Worm (Caenorhabditis elegans) whole organism, L1 larva: ENCODE measurements around the gene Y15E3A.4.

ENCODE experiments used
- C16A3.4 ChIP-seq: fragments of 150-350 bp; optimal IDR thresholded peaks from 2 replicates; lab custom pipeline; 2014; ENCODE audit warnings: missing biosample characterization, missing genetic modification characterization
- C34B4.2 ChIP-seq: sonication (generic microtip); optimal IDR thresholded peaks from 2 replicates; lab custom pipeline; 2017; ENCODE audit warnings: mild to moderate bottlenecking, missing genetic modification characterization, missing compliant biosample characterization
- alr-1 ChIP-seq: fragments of 200-800 bp; sonication (Bioruptor generic); optimal IDR thresholded peaks from 2 replicates; lab custom pipeline; 2018; ENCODE audit warnings: borderline replicate concordance, mild to moderate bottlenecking, missing genetic modification characterization, missing compliant biosample characterization
- ama-1 ChIP-seq: fragments of 150-350 bp; optimal IDR thresholded peaks from 2 replicates; lab custom pipeline; 2014
- blmp-1 ChIP-seq: fragments of 150-350 bp; optimal IDR thresholded peaks from 2 replicates; lab custom pipeline; 2014; ENCODE audit warnings: missing biosample characterization, missing genetic modification characterization
- ceh-63 ChIP-seq: fragments of 200-800 bp; sonication (Bioruptor generic); optimal IDR thresholded peaks from 2 replicates; lab custom pipeline; 2018; ENCODE audit warnings: mild to moderate bottlenecking, missing genetic modification characterization, missing compliant biosample characterization
- ceh-82 ChIP-seq, 3 experiments: fragments of 150-350 bp in 1 of 3; sonication (generic microtip) in 2 of 3; optimal IDR thresholded peaks; 2 replicates each; lab custom pipeline; 2014 to 2017; ENCODE audit warnings: missing biosample characterization in 3 of 3, missing genetic modification characterization in 3 of 3
- ceh-90 ChIP-seq: sonication (generic microtip); optimal IDR thresholded peaks from 2 replicates; lab custom pipeline; 2016; ENCODE audit warnings: missing genetic modification characterization, missing compliant biosample characterization
- dsc-1 ChIP-seq: sonication (generic microtip); optimal IDR thresholded peaks from 2 replicates; lab custom pipeline; 2016; ENCODE audit warnings: mild to moderate bottlenecking, missing genetic modification characterization, missing compliant biosample characterization
- efl-1 ChIP-seq, 4 experiments: fragments of 150-350 bp; optimal IDR thresholded peaks in 3 of 4; peaks in 1 of 4; 1 replicate in 1 of 4; 2 replicates in 3 of 4; lab custom pipeline; 2014; ENCODE audit warnings: missing biosample characterization in 2 of 4, missing genetic modification characterization in 2 of 4, missing genetic modification reagents in 2 of 4
- efl-3 ChIP-seq: fragments of 200-800 bp; sonication (Bioruptor generic); optimal IDR thresholded peaks from 2 replicates; lab custom pipeline; 2018; ENCODE audit warnings: mild to moderate bottlenecking, missing genetic modification characterization, missing compliant biosample characterization
- elt-3 ChIP-seq, 6 experiments: fragments of 150-350 bp in 1 of 6; sonication (generic microtip); optimal IDR thresholded peaks; 2 replicates each; lab custom pipeline; 2017 to 2018; ENCODE audit warnings: missing biosample characterization in 6 of 6, missing genetic modification characterization in 6 of 6, inconsistent platforms in 1 of 6
- fkh-10 ChIP-seq: sonication (generic microtip); optimal IDR thresholded peaks from 2 replicates; lab custom pipeline; 2017; ENCODE audit warnings: missing biosample characterization, missing genetic modification reagents, missing genetic modification characterization
- fos-1 ChIP-seq: fragments of 150-350 bp; optimal IDR thresholded peaks from 2 replicates; lab custom pipeline; 2014; ENCODE audit warnings: missing biosample characterization, missing genetic modification characterization
- grh-1 ChIP-seq: fragments of 200-800 bp; sonication (Bioruptor generic); IDR thresholded peaks from 2 replicates; pipeline ENCODE4 v1.3.6; 2022; ENCODE audit warnings: missing genetic modification reagents, missing genetic modification characterization, missing compliant biosample characterization
- hlh-4 ChIP-seq: sonication (generic microtip); optimal IDR thresholded peaks from 2 replicates; lab custom pipeline; 2016; ENCODE audit warnings: mild to moderate bottlenecking, missing genetic modification characterization, missing compliant biosample characterization
- hpl-2 ChIP-seq: fragments of 150-350 bp; optimal IDR thresholded peaks from 2 replicates; lab custom pipeline; 2014; ENCODE audit warnings: missing biosample characterization, missing genetic modification reagents, missing genetic modification characterization
- lin-14 ChIP-seq: fragments of 200-800 bp; sonication (Bioruptor generic); optimal IDR thresholded peaks from 2 replicates; lab custom pipeline; 2018; ENCODE audit warnings: mild to moderate bottlenecking, missing genetic modification characterization, moderate library complexity, missing compliant biosample characterization
- lir-3 ChIP-seq: sonication (generic microtip); optimal IDR thresholded peaks from 2 replicates; lab custom pipeline; 2016; ENCODE audit warnings: mild to moderate bottlenecking, missing genetic modification characterization, moderate library complexity, missing compliant biosample characterization; ENCODE audit not compliant: poor library complexity
- lsy-2 ChIP-seq, 2 experiments: fragments of 150-350 bp; optimal IDR thresholded peaks; 2 replicates each; lab custom pipeline; 2014; ENCODE audit warnings: missing biosample characterization in 2 of 2, missing genetic modification characterization in 2 of 2
- mdl-1 ChIP-seq, 2 experiments: fragments of 150-350 bp; optimal IDR thresholded peaks; 2 replicates each; lab custom pipeline; 2014 to 2017; ENCODE audit warnings: missing biosample characterization in 2 of 2, missing genetic modification characterization in 2 of 2, inconsistent platforms in 1 of 2
- mef-2 ChIP-seq: fragments of 150-350 bp; optimal IDR thresholded peaks from 2 replicates; lab custom pipeline; 2014; ENCODE audit warnings: missing biosample characterization, missing genetic modification characterization
- mep-1 ChIP-seq: fragments of 150-350 bp; optimal IDR thresholded peaks from 2 replicates; lab custom pipeline; 2014; ENCODE audit warnings: missing biosample characterization, missing genetic modification characterization
- nhr-12 ChIP-seq: sonication (generic microtip); optimal IDR thresholded peaks from 2 replicates; lab custom pipeline; 2017; ENCODE audit warnings: missing biosample characterization, missing genetic modification characterization
- nhr-19 ChIP-seq: fragments of 200-800 bp; sonication (Bioruptor generic); conservative IDR thresholded peaks from 2 replicates; pipeline ENCODE4 v1.3.6; 2022; ENCODE audit warnings: missing genetic modification characterization, missing compliant biosample characterization
- nhr-20 ChIP-seq: sonication (generic microtip); optimal IDR thresholded peaks from 2 replicates; lab custom pipeline; 2016; ENCODE audit warnings: mild to moderate bottlenecking, missing genetic modification characterization, missing compliant biosample characterization
- nhr-71 ChIP-seq: sonication (generic microtip); optimal IDR thresholded peaks from 2 replicates; lab custom pipeline; 2016; ENCODE audit warnings: mild to moderate bottlenecking, missing genetic modification characterization, moderate library complexity, missing compliant biosample characterization
- nhr-77 ChIP-seq: fragments of 150-350 bp; optimal IDR thresholded peaks from 2 replicates; lab custom pipeline; 2014; ENCODE audit warnings: missing biosample characterization, missing genetic modification characterization
- nhr-85 ChIP-seq: sonication (generic microtip); peaks from one replicate; lab custom pipeline; 2016; ENCODE audit warnings: missing genetic modification characterization, inconsistent platforms, missing compliant biosample characterization
- pax-3 ChIP-seq: fragments of 200-800 bp; sonication (Bioruptor generic); optimal IDR thresholded peaks from 2 replicates; lab custom pipeline; 2018; ENCODE audit warnings: mild to moderate bottlenecking, missing genetic modification characterization, moderate library complexity, missing compliant biosample characterization
- pqm-1 ChIP-seq: sonication (generic microtip); optimal IDR thresholded peaks from 3 replicates; lab custom pipeline; 2017; ENCODE audit warnings: missing biosample characterization, missing genetic modification characterization
- snpc-4 ChIP-seq: fragments of 150-350 bp; optimal IDR thresholded peaks from 2 replicates; lab custom pipeline; 2014; ENCODE audit warnings: missing biosample characterization, missing genetic modification characterization
- snu-23 ChIP-seq: sonication (generic microtip); optimal IDR thresholded peaks from 2 replicates; lab custom pipeline; 2016; ENCODE audit warnings: missing genetic modification characterization, missing compliant biosample characterization
- sptf-1 ChIP-seq: fragments of 150-350 bp; optimal IDR thresholded peaks from 2 replicates; lab custom pipeline; 2014; ENCODE audit warnings: missing biosample characterization, missing genetic modification characterization
- sup-37 ChIP-seq: fragments of 200-800 bp; sonication (Bioruptor generic); optimal IDR thresholded peaks from 2 replicates; lab custom pipeline; 2018; ENCODE audit warnings: mild to moderate bottlenecking, missing genetic modification characterization, missing compliant biosample characterization
- swsn-7 ChIP-seq: sonication (generic microtip); optimal IDR thresholded peaks from 2 replicates; lab custom pipeline; 2016; ENCODE audit warnings: missing genetic modification characterization, missing compliant biosample characterization
- unc-30 ChIP-seq: sonication (generic microtip); optimal IDR thresholded peaks from 2 replicates; lab custom pipeline; 2017; ENCODE audit warnings: missing biosample characterization, missing genetic modification characterization
- unc-62 ChIP-seq: fragments of 150-350 bp; optimal IDR thresholded peaks from 2 replicates; lab custom pipeline; 2014; ENCODE audit warnings: missing biosample characterization, missing genetic modification reagents, missing genetic modification characterization
- xbp-1 ChIP-seq: sonication (generic microtip); optimal IDR thresholded peaks from 2 replicates; lab custom pipeline; 2016; ENCODE audit warnings: missing genetic modification characterization, missing compliant biosample characterization
- zag-1 ChIP-seq: fragments of 150-350 bp; optimal IDR thresholded peaks from 2 replicates; lab custom pipeline; 2014; ENCODE audit warnings: missing biosample characterization, missing genetic modification characterization
- ztf-4 ChIP-seq: fragments of 150-350 bp; optimal IDR thresholded peaks from 2 replicates; lab custom pipeline; 2014; ENCODE audit warnings: missing biosample characterization, missing genetic modification characterization

The Y15E3A.4 gene

ce11 chrX:15377724-15378123 lies 47.0 kb downstream of the Y15E3A.4 start, which contains the start of gene svh-5:
Gene svh-5, minus strand, starts transcription at chrX:15377824.
- TF ChIP-seq fkh-10 (GFP tag; lab: Kevin White, UChicago) (no peak), efl-1 (optimal IDR thresholded peaks at IDR 0.05; lab: Kevin White, UChicago) (no peak), efl-1 (GFP tag; optimal IDR thresholded peaks at IDR 0.05 in 1 of 2; lab: Kevin White, UChicago) (peak in 1 of 2 experiments; percentile 17)

DNA sequence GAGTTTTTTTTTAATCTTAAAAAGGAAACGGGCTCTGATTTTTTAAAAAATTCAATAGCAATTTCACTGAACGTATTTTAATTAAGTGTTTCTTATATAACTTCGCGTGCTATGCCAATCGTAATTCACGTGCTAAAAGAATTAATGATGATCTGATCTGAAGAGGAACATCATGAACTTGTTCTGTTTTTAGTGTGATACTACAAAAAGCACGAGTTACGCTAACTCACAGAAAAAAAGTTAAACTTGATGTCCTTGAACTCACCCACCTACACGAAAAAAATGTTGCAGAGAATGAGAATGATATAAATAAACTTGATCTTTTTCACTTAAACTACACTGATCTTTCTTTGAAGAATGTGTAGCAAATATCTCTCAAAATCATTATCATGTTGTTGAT lies 49.1 kb downstream of the Y15E3A.4 start:
- no peak for TF ChIP-seq hlh-4 (tag; lab: Kevin White, UChicago)
- TF ChIP-seq elt-3 (tag; optimal IDR thresholded peaks at IDR 0.05; lab: Kevin White, UChicago), result peak in 1 of 6 experiments; percentile 72
- TF ChIP-seq nhr-85 (tag; lab: Kevin White, UChicago), result peak; percentile 81
- TF ChIP-seq nhr-20 (tag; lab: Kevin White, UChicago), result peak; percentile 47
- TF ChIP-seq, all 84 proteins: peak for 3

- TF ChIP-seq blmp-1 (peak; percentile 64), mef-2 (tag; lab: Kevin White, UChicago) (no peak), lsy-2 (tag; optimal IDR thresholded peaks at IDR 0.05; lab: Kevin White, UChicago) (no peak), mdl-1 (tag; optimal IDR thresholded peaks at IDR 0.05; lab: Kevin White, UChicago) (no peak), zag-1 (tag; lab: Kevin White, UChicago) (no peak), ama-1 (no peak), xbp-1 (tag; lab: Kevin White, UChicago) (no peak), grh-1 (GFP tag; lab: Robert Waterston, UW) (0 out of 2 replicates have a peak, but pooled peaks have one; percentile 17), alr-1 (tag; lab: Kevin White, UChicago) (no peak)
These were observed 49.7 kb downstream of the Y15E3A.4 start for ce11 chrX:15380437-15380836.

ce11 chrX:15381486-15381885 lies 50.7 kb downstream of the Y15E3A.4 start:
- no peak for TF ChIP-seq lir-3 (tag; lab: Kevin White, UChicago)
- no peak for TF ChIP-seq hpl-2 (GFP tag; lab: Kevin White, UChicago)
- peak; percentile 76 for TF ChIP-seq lin-14 (GFP tag; lab: Kevin White, UChicago)
- no peak for TF ChIP-seq elt-3 (tag; optimal IDR thresholded peaks at IDR 0.05; lab: Kevin White, UChicago)
- no peak for TF ChIP-seq efl-3 (GFP tag; lab: Kevin White, UChicago)
- TF ChIP-seq efl-1 (optimal IDR thresholded peaks at IDR 0.05; lab: Kevin White, UChicago), result no peak
- no peak for TF ChIP-seq efl-1 (GFP tag; optimal IDR thresholded peaks at IDR 0.05 in 1 of 2; lab: Kevin White, UChicago)
- TF ChIP-seq swsn-7 (tag; lab: Kevin White, UChicago), result no peak
- TF ChIP-seq nhr-12 (tag; lab: Kevin White, UChicago), result no peak
- peak; percentile 57 for TF ChIP-seq fkh-10 (GFP tag; lab: Kevin White, UChicago)

ce11 chrX:15382256-15382655 lies 51.5 kb downstream of the Y15E3A.4 start:
- TF ChIP-seq pax-3 (peak; percentile 25), snu-23 (no peak), pqm-1 (tag; lab: Kevin White, UChicago) (no peak), nhr-19 (GFP tag; lab: Robert Waterston, UW) (no peak), lin-14 (GFP tag; lab: Kevin White, UChicago) (peak; percentile 10), swsn-7 (tag; lab: Kevin White, UChicago) (no peak), nhr-85 (tag; lab: Kevin White, UChicago) (peak; percentile 19), ztf-4 (no peak), snpc-4 (no peak), blmp-1 (peak; percentile 33), efl-1 (optimal IDR thresholded peaks at IDR 0.05; lab: Kevin White, UChicago) (peak; percentile 13 to 14), efl-1 (GFP tag; optimal IDR thresholded peaks at IDR 0.05 in 1 of 2; lab: Kevin White, UChicago) (no peak), mep-1 (tag; lab: Kevin White, UChicago) (peak; percentile 2)

DNA sequence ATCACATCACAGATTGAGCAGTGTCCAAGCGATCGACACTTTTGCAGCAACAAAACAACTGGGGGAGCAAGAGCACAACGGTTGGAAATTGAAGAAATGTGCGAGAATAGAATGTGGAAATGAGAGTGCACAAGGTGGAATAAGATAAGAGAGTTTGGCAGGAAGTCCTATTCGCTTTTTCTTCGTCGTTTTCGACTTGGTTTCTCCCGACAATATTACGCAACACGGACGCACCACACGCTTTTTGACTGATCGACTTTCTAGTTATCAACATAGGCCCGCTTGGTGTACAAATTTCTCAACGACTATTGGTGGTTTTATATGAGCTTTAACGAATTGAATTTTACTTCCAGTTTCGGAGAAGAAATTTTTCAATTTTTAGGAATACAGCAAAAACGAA lies 52.1 kb downstream of the Y15E3A.4 start:
- no peak for TF ChIP-seq unc-30 (tag; lab: Kevin White, UChicago)
- TF ChIP-seq hlh-4 (tag; lab: Kevin White, UChicago), result no peak
- TF ChIP-seq elt-3 (tag; optimal IDR thresholded peaks at IDR 0.05; lab: Kevin White, UChicago), result no peak
- peak in 1 of 2 experiments; percentile 12 for TF ChIP-seq lsy-2 (tag; optimal IDR thresholded peaks at IDR 0.05; lab: Kevin White, UChicago)
- no peak for TF ChIP-seq unc-62 (GFP tag; lab: Kevin White, UChicago)
- TF ChIP-seq alr-1 (tag; lab: Kevin White, UChicago), result no peak
- no peak for TF ChIP-seq nhr-77 (tag; lab: Kevin White, UChicago)
- no peak for TF ChIP-seq sup-37 (GFP tag; lab: Kevin White, UChicago)
- no peak for TF ChIP-seq fos-1 (tag; lab: Kevin White, UChicago)
- TF ChIP-seq C16A3.4 (tag; lab: Kevin White, UChicago), result no peak
- TF ChIP-seq sptf-1 (tag; lab: Kevin White, UChicago), result no peak
- TF ChIP-seq C34B4.2 (tag; lab: Kevin White, UChicago), result no peak
- no peak for TF ChIP-seq snpc-4
- peak; percentile 33 for TF ChIP-seq nhr-71 (tag; lab: Kevin White, UChicago)
- no peak for TF ChIP-seq ceh-90 (tag; lab: Kevin White, UChicago)
- TF ChIP-seq pax-3, result no peak
- no peak for TF ChIP-seq nhr-12 (tag; lab: Kevin White, UChicago)
- TF ChIP-seq dsc-1, result no peak
- peak in 1 of 3 experiments; percentile 22 for TF ChIP-seq ceh-82 (tag; optimal IDR thresholded peaks at IDR 0.05; lab: Kevin White, UChicago)
- no peak for TF ChIP-seq ceh-63 (GFP tag; lab: Kevin White, UChicago)
- no peak for TF ChIP-seq mep-1 (tag; lab: Kevin White, UChicago)
- TF ChIP-seq nhr-85 (tag; lab: Kevin White, UChicago), result no peak
